Fruit fly (Drosophila melanogaster) whole organism, embryonic: Measurements from ENCODE around the gene Kal1.

Source experiments
- Adf1 ChIP-seq: fragments of 200-800 bp; sonication (Bioruptor generic); IDR thresholded peaks from 2 replicates; pipeline ENCODE4 v1.3.6; 2022; ENCODE audit warnings: missing biosample characterization, missing genetic modification characterization
- Bteb2 ChIP-seq: fragments of 200-800 bp; sonication (Bioruptor generic); optimal IDR thresholded peaks from 2 replicates; lab custom pipeline; 2016; ENCODE audit warnings: missing biosample characterization, missing genetic modification characterization
- CG10147 ChIP-seq: fragments of 200-800 bp; sonication (Bioruptor generic); optimal IDR thresholded peaks from 2 replicates; lab custom pipeline; 2019; ENCODE audit warnings: missing biosample characterization, mild to moderate bottlenecking, missing genetic modification characterization, moderate library complexity
- CG11456 ChIP-seq: fragments of 200-800 bp; sonication (Bioruptor generic); IDR thresholded peaks from 3 replicates; pipeline ENCODE4 v1.3.6; 2022; ENCODE audit warnings: missing biosample characterization, missing genetic modification characterization
- CG11504 ChIP-seq: fragments of 200-800 bp; sonication (Bioruptor generic); optimal IDR thresholded peaks from 3 replicates; lab custom pipeline; 2019; ENCODE audit warnings: missing biosample characterization, mild to moderate bottlenecking, missing genetic modification characterization, moderate library complexity
- CG12299 ChIP-seq: fragments of 200-800 bp; sonication (Bioruptor generic); optimal IDR thresholded peaks from 2 replicates; lab custom pipeline; 2018; ENCODE audit warnings: missing biosample characterization, mild to moderate bottlenecking, missing genetic modification characterization
- CG14710 ChIP-seq: fragments of 200-800 bp; sonication (Bioruptor generic); optimal IDR thresholded peaks from 3 replicates; lab custom pipeline; 2019; ENCODE audit warnings: missing biosample characterization, mild to moderate bottlenecking, missing genetic modification characterization, moderate library complexity
- CG14860 ChIP-seq: fragments of 200-800 bp; sonication (Bioruptor generic); IDR thresholded peaks from 3 replicates; pipeline ENCODE4 v1.3.6; 2022; ENCODE audit warnings: missing biosample characterization, missing genetic modification characterization; ENCODE audit not compliant: partially characterized antibody
- CG14965 ChIP-seq: fragments of 200-800 bp; sonication (Bioruptor generic); optimal IDR thresholded peaks from 2 replicates; lab custom pipeline; 2016; ENCODE audit warnings: missing biosample characterization, missing genetic modification characterization, borderline replicate concordance
- CG1647 ChIP-seq: fragments of 200-800 bp; sonication (Bioruptor generic); optimal IDR thresholded peaks from 3 replicates; lab custom pipeline; 2016; ENCODE audit warnings: missing biosample characterization, missing genetic modification characterization
- CG16813 ChIP-seq: fragments of 200-800 bp; sonication (Bioruptor generic); IDR thresholded peaks from 3 replicates; pipeline ENCODE4 v1.3.6; 2022; ENCODE audit warnings: missing biosample characterization, missing genetic modification characterization; ENCODE audit not compliant: partially characterized antibody
- CG17612 ChIP-seq: fragments of 200-800 bp; sonication (Bioruptor generic); IDR thresholded peaks from 2 replicates; pipeline ENCODE4 v1.3.6; 2022; ENCODE audit warnings: missing biosample characterization, missing genetic modification characterization
- CG18476 ChIP-seq: fragments of 200-800 bp; sonication (Bioruptor generic); optimal IDR thresholded peaks from 2 replicates; lab custom pipeline; 2016; ENCODE audit warnings: missing biosample characterization, mild to moderate bottlenecking, missing genetic modification characterization
- CG2120 ChIP-seq: fragments of 200-800 bp; sonication (Bioruptor generic); optimal IDR thresholded peaks from 3 replicates; lab custom pipeline; 2016; ENCODE audit warnings: missing biosample characterization, missing genetic modification characterization
- CG31365 ChIP-seq: fragments of 200-800 bp; sonication (Bioruptor generic); optimal IDR thresholded peaks from 2 replicates; lab custom pipeline; 2018; ENCODE audit warnings: missing biosample characterization, mild to moderate bottlenecking, missing genetic modification characterization
- CG31388 ChIP-seq: fragments of 200-800 bp; sonication (Bioruptor generic); optimal IDR thresholded peaks from 2 replicates; lab custom pipeline; 2016; ENCODE audit warnings: missing biosample characterization, missing genetic modification characterization
- CG34376 ChIP-seq: fragments of 200-800 bp; sonication (Bioruptor generic); optimal IDR thresholded peaks from 2 replicates; lab custom pipeline; 2018; ENCODE audit warnings: missing biosample characterization, mild to moderate bottlenecking, missing genetic modification characterization
- CG4424 ChIP-seq: fragments of 200-800 bp; sonication (Bioruptor generic); optimal IDR thresholded peaks from 3 replicates; lab custom pipeline; 2016; ENCODE audit warnings: missing biosample characterization, missing genetic modification characterization
- CG4617 ChIP-seq: fragments of 200-800 bp; sonication (Bioruptor generic); optimal IDR thresholded peaks from 3 replicates; lab custom pipeline; 2016; ENCODE audit warnings: missing biosample characterization, missing genetic modification characterization, borderline replicate concordance
- CG6272 ChIP-seq: fragments of 200-800 bp; sonication (Bioruptor generic); IDR thresholded peaks from 2 replicates; pipeline ENCODE4 v1.3.6; 2022; ENCODE audit warnings: missing biosample characterization, missing genetic modification characterization
- CG6689 ChIP-seq: fragments of 200-800 bp; sonication (Bioruptor generic); IDR thresholded peaks from 2 replicates; pipeline ENCODE4 v1.3.6; 2022; ENCODE audit warnings: missing biosample characterization, missing genetic modification characterization
- CG6791 ChIP-seq: fragments of 200-800 bp; sonication (Bioruptor generic); IDR thresholded peaks from 3 replicates; pipeline ENCODE4 v1.3.6; 2022; ENCODE audit warnings: missing biosample characterization, missing genetic modification characterization; ENCODE audit not compliant: partially characterized antibody
- CG8765 ChIP-seq: fragments of 200-800 bp; sonication (Bioruptor generic); IDR thresholded peaks from 2 replicates; pipeline ENCODE4 v1.3.6; 2022; ENCODE audit warnings: missing biosample characterization, missing genetic modification characterization
- Dbx ChIP-seq: fragments of 200-800 bp; sonication (Bioruptor generic); IDR thresholded peaks from 3 replicates; pipeline ENCODE4 v1.3.6; 2022; ENCODE audit warnings: missing biosample characterization, missing genetic modification characterization
- Dfd ChIP-seq, 2 experiments: fragments of >200 bp; optimal IDR thresholded peaks; 2 replicates each; lab custom pipeline; 2017; ENCODE audit warnings: missing biosample characterization in 2 of 2, missing genetic modification characterization in 2 of 2
- Ets97D ChIP-seq: fragments of 200-800 bp; sonication (Bioruptor generic); optimal IDR thresholded peaks from 3 replicates; lab custom pipeline; 2016; ENCODE audit warnings: missing biosample characterization, missing genetic modification characterization
- Fer1 ChIP-seq: fragments of 200-800 bp; sonication (Bioruptor generic); optimal IDR thresholded peaks from 2 replicates; lab custom pipeline; 2017; ENCODE audit warnings: missing biosample characterization, mild to moderate bottlenecking, missing genetic modification characterization
- HHEX ChIP-seq: fragments of 200-800 bp; sonication (Bioruptor generic); optimal IDR thresholded peaks from 3 replicates; lab custom pipeline; 2017; ENCODE audit warnings: missing biosample characterization, mild to moderate bottlenecking, missing genetic modification characterization, missing genetic modification reagents
- Hmr ChIP-seq: fragments of 200-800 bp; sonication (Bioruptor generic); optimal IDR thresholded peaks from 3 replicates; lab custom pipeline; 2017; ENCODE audit warnings: mild to moderate bottlenecking, missing biosample characterization, missing genetic modification reagents, missing genetic modification characterization
- NK7.1 ChIP-seq: fragments of 200-800 bp; sonication (Bioruptor generic); optimal IDR thresholded peaks from 3 replicates; lab custom pipeline; 2016; ENCODE audit warnings: missing biosample characterization, missing genetic modification characterization
- Sry-β ChIP-seq: fragments of 200-800 bp; sonication (Bioruptor generic); optimal IDR thresholded peaks from 2 replicates; lab custom pipeline; 2018; ENCODE audit warnings: missing biosample characterization, mild to moderate bottlenecking, missing genetic modification characterization, moderate library complexity
- Xrp1 ChIP-seq: fragments of 200-800 bp; sonication (Bioruptor generic); IDR thresholded peaks from 2 replicates; pipeline ENCODE4 v1.3.6; 2022; ENCODE audit warnings: missing biosample characterization, missing genetic modification characterization
- ab ChIP-seq: fragments of 200-800 bp; sonication (Bioruptor generic); optimal IDR thresholded peaks from 2 replicates; lab custom pipeline; 2016; ENCODE audit warnings: missing biosample characterization, missing genetic modification characterization
- caup ChIP-seq: fragments of 200-800 bp; sonication (Bioruptor generic); optimal IDR thresholded peaks from 3 replicates; lab custom pipeline; 2017; ENCODE audit warnings: missing biosample characterization, mild to moderate bottlenecking, missing genetic modification characterization, moderate library complexity; ENCODE audit not compliant: severe bottlenecking
- chif ChIP-seq, 2 experiments: fragments of 200-800 bp; sonication (Bioruptor generic); optimal IDR thresholded peaks; 3 replicates each; lab custom pipeline; 2016; ENCODE audit warnings: missing biosample characterization in 2 of 2, missing genetic modification characterization in 2 of 2
- crp ChIP-seq, 2 experiments: fragments of 200-800 bp; sonication (Bioruptor generic); optimal IDR thresholded peaks; 2 replicates in 1 of 2; 3 replicates in 1 of 2; lab custom pipeline; 2017; ENCODE audit warnings: missing biosample characterization in 2 of 2, missing genetic modification characterization in 2 of 2, mild to moderate bottlenecking in 1 of 2, moderate library complexity in 1 of 2
- dmrt11E ChIP-seq: fragments of 200-800 bp; sonication (Bioruptor generic); optimal IDR thresholded peaks from 3 replicates; lab custom pipeline; 2018; ENCODE audit warnings: missing biosample characterization, mild to moderate bottlenecking, missing genetic modification characterization, moderate library complexity
- dpn ChIP-seq, 2 experiments: fragments of 200-800 bp; sonication (Bioruptor generic); optimal IDR thresholded peaks; 3 replicates each; lab custom pipeline; 2016; ENCODE audit warnings: missing biosample characterization in 2 of 2, missing genetic modification characterization in 2 of 2
- emc ChIP-seq: fragments of 200-800 bp; sonication (Bioruptor generic); optimal IDR thresholded peaks from 2 replicates; lab custom pipeline; 2016; ENCODE audit warnings: missing biosample characterization, missing genetic modification characterization
- lilli ChIP-seq: fragments of 200-800 bp; sonication (Bioruptor generic); optimal IDR thresholded peaks from 3 replicates; lab custom pipeline; 2016; ENCODE audit warnings: missing biosample characterization, missing genetic modification characterization
- lmd ChIP-seq: fragments of 200-800 bp; sonication (Bioruptor generic); IDR thresholded peaks from 2 replicates; pipeline ENCODE4 v1.3.6; 2022; ENCODE audit warnings: missing biosample characterization, missing genetic modification characterization
- mam ChIP-seq: fragments of 200-800 bp; sonication (Bioruptor generic); optimal IDR thresholded peaks from 3 replicates; lab custom pipeline; 2016; ENCODE audit warnings: missing biosample characterization, missing genetic modification characterization
- nerfin-1 ChIP-seq: fragments of 200-800 bp; sonication (Bioruptor generic); optimal IDR thresholded peaks from 3 replicates; lab custom pipeline; 2019; ENCODE audit warnings: missing biosample characterization, mild to moderate bottlenecking, missing genetic modification characterization, moderate library complexity
- pfk ChIP-seq: fragments of 200-800 bp; sonication (Bioruptor generic); optimal IDR thresholded peaks from 2 replicates; lab custom pipeline; 2018; ENCODE audit warnings: missing biosample characterization, mild to moderate bottlenecking, missing genetic modification characterization, moderate library complexity
- pum ChIP-seq: fragments of 200-800 bp; sonication (Bioruptor generic); optimal IDR thresholded peaks from 2 replicates; lab custom pipeline; 2016; ENCODE audit warnings: missing biosample characterization, missing genetic modification characterization
- ranshi ChIP-seq: fragments of 200-800 bp; sonication (Bioruptor generic); IDR thresholded peaks from 2 replicates; pipeline ENCODE4 v1.3.6; 2022; ENCODE audit warnings: missing biosample characterization, missing genetic modification characterization
- unc-4 ChIP-seq: fragments of 200-800 bp; sonication (Bioruptor generic); IDR thresholded peaks from 2 replicates; pipeline ENCODE4 v1.3.6; 2022; ENCODE audit warnings: missing biosample characterization, missing genetic modification characterization; ENCODE audit not compliant: partially characterized antibody
- yki ChIP-seq: fragments of >200 bp; optimal IDR thresholded peaks from 3 replicates; lab custom pipeline; 2018

Gene Kal1

DNA sequence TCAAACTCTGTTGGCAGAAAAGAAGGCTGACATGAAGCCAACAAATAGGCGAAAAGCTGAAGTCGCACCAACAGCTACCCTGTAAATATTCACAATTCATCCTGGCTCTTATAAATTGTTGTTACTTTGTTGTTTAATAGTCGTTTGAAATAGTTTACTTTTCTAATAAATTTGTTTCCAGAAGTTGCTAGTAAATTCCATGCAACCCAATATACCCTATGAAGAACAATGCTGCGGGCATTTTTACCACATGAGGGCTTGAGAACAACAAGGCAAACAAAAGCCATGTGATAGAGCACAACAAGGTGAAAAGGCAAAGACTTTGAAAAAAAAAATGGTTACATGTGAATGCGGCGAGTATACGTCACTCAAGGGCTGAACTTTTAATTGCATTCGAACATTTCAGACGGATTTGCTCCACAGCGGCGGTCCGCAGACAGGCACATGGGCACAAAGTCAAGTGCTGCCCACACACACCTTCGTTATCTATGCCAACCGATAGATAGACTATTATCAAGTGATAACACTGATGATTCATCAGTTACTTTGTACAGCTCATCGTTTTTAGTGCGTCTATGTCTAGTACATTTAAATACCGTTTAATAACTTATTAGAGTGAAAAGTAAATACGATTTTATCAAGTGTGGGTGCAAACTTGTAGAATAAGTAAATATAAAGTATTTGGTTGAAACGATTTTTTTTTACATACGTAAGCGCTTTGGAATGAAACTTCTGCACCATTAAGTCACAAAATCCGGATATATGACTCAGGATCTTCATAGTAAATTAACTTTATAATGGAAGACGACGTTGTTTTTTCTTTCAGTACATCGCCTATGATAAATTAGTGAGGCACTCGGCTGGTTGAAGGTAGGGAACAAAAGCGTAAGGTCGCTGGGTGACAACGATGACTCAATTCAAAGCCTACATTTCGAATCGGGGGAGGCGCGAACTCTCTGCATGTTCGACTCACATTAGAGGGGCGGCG is 41.9 kb upstream of the Kal1 start (continued):
- TF ChIP-seq dpn (GFP tag; optimal IDR thresholded peaks at IDR 0.05; lab: Kevin White, UChicago): peak; percentile 82 to 83
- peak; percentile 64 for TF ChIP-seq emc (GFP tag; lab: Kevin White, UChicago)
- TF ChIP-seq yki (lab: Kevin White, UChicago): no peak
- no peak for TF ChIP-seq Dfd (GFP tag; optimal IDR thresholded peaks at IDR 0.05; lab: Kevin White, UChicago)
- peak; percentile 59 for TF ChIP-seq CG31388 (GFP tag; lab: Kevin White, UChicago)
- peak; percentile 66 for TF ChIP-seq CG1647 (GFP tag; lab: Kevin White, UChicago)
- TF ChIP-seq crp (GFP tag; optimal IDR thresholded peaks at IDR 0.05; lab: Kevin White, UChicago): no peak
- peak; percentile 69 for TF ChIP-seq Fer1
- peak; percentile 88 for TF ChIP-seq ranshi
- TF ChIP-seq lilli (GFP tag; lab: Kevin White, UChicago): peak; percentile 86
- peak; percentile 84 to 89 for TF ChIP-seq chif (GFP tag; optimal IDR thresholded peaks at IDR 0.05; lab: Kevin White, UChicago)
- peak; percentile 69 for TF ChIP-seq NK7.1 (GFP tag; lab: Kevin White, UChicago)
- 0 out of 2 replicates have a peak, but pooled peaks have one; percentile 16 for TF ChIP-seq CG8765 (GFP tag; lab: Robert Waterston, UW)
- TF ChIP-seq CG4617: peak; percentile 31
- peak; percentile 68 for TF ChIP-seq Bteb2 (GFP tag; lab: Kevin White, UChicago)
- peak; percentile 47 for TF ChIP-seq CG12299 (tag; lab: Kevin White, UChicago)
- peak; percentile 72 for TF ChIP-seq CG18476 (GFP tag; lab: Kevin White, UChicago)
- TF ChIP-seq Dbx (GFP tag; lab: Robert Waterston, UW): peak; percentile 87
- TF ChIP-seq Ets97D (GFP tag; lab: Kevin White, UChicago): peak; percentile 44
- TF ChIP-seq Hmr (GFP tag; lab: Kevin White, UChicago): peak; percentile 64
- TF ChIP-seq CG14860 (GFP tag; lab: Robert Waterston, UW): no peak
- peak; percentile 90 for TF ChIP-seq CG2120 (GFP tag; lab: Kevin White, UChicago)
- TF ChIP-seq CG16813 (GFP tag; lab: Robert Waterston, UW): no peak
- peak; percentile 79 for TF ChIP-seq HHEX (GFP tag; lab: Kevin White, UChicago)
- TF ChIP-seq caup (GFP tag; lab: Kevin White, UChicago): peak; percentile 73
- TF ChIP-seq CG34376 (GFP tag; lab: Kevin White, UChicago): no peak
- peak; percentile 28 for TF ChIP-seq CG31365
- TF ChIP-seq CG4424 (GFP tag; lab: Kevin White, UChicago): peak; percentile 72
- peak; percentile 50 for TF ChIP-seq CG14710
- TF ChIP-seq mam (GFP tag; lab: Kevin White, UChicago): peak; percentile 89
- peak; percentile 87 for TF ChIP-seq lmd
- peak; percentile 55 for TF ChIP-seq dmrt11E
- TF ChIP-seq CG10147 (GFP tag; lab: Kevin White, UChicago): peak; percentile 54
- peak; percentile 1 for TF ChIP-seq ab (GFP tag; lab: Kevin White, UChicago)
- TF ChIP-seq pfk (GFP tag; lab: Kevin White, UChicago): no peak
- no peak for TF ChIP-seq CG6791
- peak; percentile 25 for TF ChIP-seq CG14965 (GFP tag; lab: Kevin White, UChicago)
- TF ChIP-seq CG11456 (GFP tag; lab: Robert Waterston, UW): peak; percentile 88
- TF ChIP-seq Sry-β (GFP tag; lab: Kevin White, UChicago): no peak
- TF ChIP-seq CG6272: peak; percentile 69
- peak; percentile 32; the same call in 1 of the 2 replicates for TF ChIP-seq Adf1 (GFP tag; lab: Robert Waterston, UW)
- TF ChIP-seq pum (GFP tag; lab: Kevin White, UChicago): peak; percentile 66
- no peak for TF ChIP-seq CG17612 (GFP tag; lab: Robert Waterston, UW)
- TF ChIP-seq nerfin-1 (tag; lab: Kevin White, UChicago): peak; percentile 18
- peak; percentile 87 for TF ChIP-seq Xrp1 (GFP tag; lab: Robert Waterston, UW)
- peak; percentile 80 for TF ChIP-seq CG6689 (GFP tag; lab: Robert Waterston, UW)
- peak; percentile 82 for TF ChIP-seq CG11504
- TF ChIP-seq unc-4 (GFP tag; lab: Robert Waterston, UW): no peak
